Worm (Caenorhabditis elegans) whole organism, L3 larva: Measurements from ENCODE around the gene clp-7.

Experiments used
- ama-1 ChIP-seq: fragments of 150-350 bp; optimal IDR thresholded peaks from 2 replicates; lab custom pipeline; 2018
- ceh-82 ChIP-seq: fragments of 150-350 bp; optimal IDR thresholded peaks from 2 replicates; lab custom pipeline; 2014; ENCODE audit warnings: missing biosample characterization, missing genetic modification characterization
- daf-12 ChIP-seq: fragments of 150-350 bp; optimal IDR thresholded peaks from 2 replicates; lab custom pipeline; 2014; ENCODE audit warnings: missing biosample characterization, missing genetic modification reagents, missing genetic modification characterization
- mdl-1 ChIP-seq: fragments of 150-350 bp; optimal IDR thresholded peaks from 2 replicates; lab custom pipeline; 2014; ENCODE audit warnings: missing biosample characterization, missing genetic modification characterization
- nhr-12 ChIP-seq: fragments of 150-350 bp; optimal IDR thresholded peaks from 2 replicates; lab custom pipeline; 2014; ENCODE audit warnings: missing biosample characterization, missing genetic modification characterization
- nhr-23 ChIP-seq: fragments of 150-350 bp; optimal IDR thresholded peaks from 2 replicates; lab custom pipeline; 2014; ENCODE audit warnings: missing biosample characterization, missing genetic modification reagents, missing genetic modification characterization
- nhr-77 ChIP-seq: fragments of 150-350 bp; optimal IDR thresholded peaks from 2 replicates; lab custom pipeline; 2014; ENCODE audit warnings: missing biosample characterization, missing genetic modification characterization
- pha-4 ChIP-seq: fragments of 150-350 bp; optimal IDR thresholded peaks from 2 replicates; lab custom pipeline; 2014; ENCODE audit warnings: missing biosample characterization, missing genetic modification reagents, missing genetic modification characterization
- skn-1 ChIP-seq: fragments of 150-350 bp; optimal IDR thresholded peaks from 2 replicates; lab custom pipeline; 2014; ENCODE audit warnings: missing biosample characterization, missing genetic modification characterization
- snpc-4 ChIP-seq: fragments of 150-350 bp; optimal IDR thresholded peaks from 2 replicates; lab custom pipeline; 2014; ENCODE audit warnings: missing biosample characterization, missing genetic modification characterization
- unc-62 ChIP-seq: fragments of 150-350 bp; sonication (generic microtip); optimal IDR thresholded peaks from 4 replicates; lab custom pipeline; 2014; ENCODE audit warnings: missing biosample characterization, missing genetic modification reagents, missing genetic modification characterization
- ztf-11 ChIP-seq: fragments of 150-350 bp; optimal IDR thresholded peaks from 2 replicates; lab custom pipeline; 2014; ENCODE audit warnings: missing biosample characterization, missing genetic modification characterization
- ztf-4 ChIP-seq: fragments of 150-350 bp; optimal IDR thresholded peaks from 2 replicates; lab custom pipeline; 2014; ENCODE audit warnings: missing biosample characterization, missing genetic modification characterization

DNA sequence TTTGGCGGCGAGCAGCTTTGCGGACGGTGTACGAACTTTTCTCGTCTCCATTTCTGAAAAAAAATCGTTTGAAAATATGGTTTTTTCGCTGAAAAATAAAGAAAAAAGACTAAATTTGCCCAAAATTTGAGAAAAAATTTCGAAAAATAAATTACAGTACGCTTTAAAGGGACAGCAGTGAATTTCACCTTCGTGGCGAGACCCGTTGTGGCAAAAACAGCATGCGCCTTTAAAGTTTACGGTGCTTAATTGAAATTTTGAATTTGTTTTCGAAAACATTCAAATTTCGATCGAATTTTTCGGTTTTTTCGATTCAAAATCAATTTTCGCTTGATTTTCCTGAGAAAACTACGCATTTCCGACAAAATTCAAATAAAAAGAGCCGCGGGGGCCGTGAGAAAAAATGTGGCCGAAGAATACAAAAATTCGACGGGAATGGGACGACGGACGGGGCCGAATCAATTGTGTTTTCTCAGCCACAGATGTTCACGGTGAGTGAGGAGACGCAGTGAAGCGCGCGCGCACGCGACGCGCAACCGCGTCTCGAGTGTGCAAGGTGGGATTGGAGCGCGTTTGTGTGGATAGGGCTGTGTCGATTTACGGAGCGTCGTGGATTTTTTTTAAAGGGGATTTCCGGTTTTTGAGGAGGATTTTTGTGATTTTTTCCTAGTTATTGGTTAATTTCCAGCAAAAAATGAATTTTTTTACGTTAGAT, 25.8 kb downstream of the clp-7 start, which contains the start of gene Y77E11A.7:
- TF ChIP-seq pha-4 (tag; lab: Kevin White, UChicago) (peak; percentile 92), ztf-11 (no peak), mdl-1 (tag; lab: Kevin White, UChicago) (peak; percentile 60), nhr-23 (tag; lab: Kevin White, UChicago) (peak; percentile 86), snpc-4 (tag; lab: Kevin White, UChicago) (peak; percentile 89), ztf-4 (tag; lab: Kevin White, UChicago) (peak; percentile 47), nhr-12 (tag; lab: Kevin White, UChicago) (no peak), ama-1 (peak; percentile 46), unc-62 (GFP tag; lab: Kevin White, UChicago) (no peak), skn-1 (tag; lab: Kevin White, UChicago) (peak; percentile 70), daf-12 (no peak), ceh-82 (tag; lab: Kevin White, UChicago) (no peak), nhr-77 (tag; lab: Kevin White, UChicago) (no peak)
